Worm (Caenorhabditis elegans) whole organism, mixed stage, embryonic: ENCODE results near the gene srj-1.

Source experiments
- M03D4.4 ChIP-seq: sonication (generic microtip); optimal IDR thresholded peaks from 2 replicates; lab custom pipeline; 2017; ENCODE audit warnings: mild to moderate bottlenecking, missing genetic modification characterization, missing compliant biosample characterization
- bed-3 ChIP-seq: fragments of 200-800 bp; sonication (Bioruptor generic); optimal IDR thresholded peaks from 3 replicates; lab custom pipeline; 2018; ENCODE audit warnings: mild to moderate bottlenecking, missing genetic modification characterization, moderate library complexity, missing compliant biosample characterization
- blmp-1 ChIP-seq: fragments of 150-350 bp; optimal IDR thresholded peaks from 2 replicates; lab custom pipeline; 2014; ENCODE audit warnings: missing biosample characterization, missing genetic modification characterization
- ceh-39 ChIP-seq: fragments of 150-350 bp; optimal IDR thresholded peaks from 2 replicates; lab custom pipeline; 2014; ENCODE audit warnings: missing biosample characterization, missing genetic modification characterization
- ceh-43 ChIP-seq: fragments of 200-800 bp; sonication (Bioruptor generic); optimal IDR thresholded peaks from 2 replicates; lab custom pipeline; 2018; ENCODE audit warnings: mild to moderate bottlenecking, missing genetic modification characterization, moderate library complexity, missing compliant biosample characterization
- ces-1 ChIP-seq: fragments of 150-350 bp; optimal IDR thresholded peaks from 2 replicates; lab custom pipeline; 2014; ENCODE audit warnings: missing biosample characterization, missing genetic modification reagents, missing genetic modification characterization
- cnd-1 ChIP-seq: fragments of 200-800 bp; sonication (Bioruptor generic); optimal IDR thresholded peaks from 2 replicates; lab custom pipeline; 2018; ENCODE audit warnings: mild to moderate bottlenecking, missing genetic modification characterization, missing compliant biosample characterization
- drap-1 ChIP-seq: fragments of 200-800 bp; sonication (Bioruptor generic); optimal IDR thresholded peaks from 3 replicates; lab custom pipeline; 2018; ENCODE audit warnings: mild to moderate bottlenecking, missing genetic modification characterization, missing compliant biosample characterization
- elt-1 ChIP-seq: sonication (generic microtip); optimal IDR thresholded peaks from 2 replicates; lab custom pipeline; 2017; ENCODE audit warnings: missing genetic modification characterization, mild to moderate bottlenecking, missing compliant biosample characterization, antibody characterized with exemption, moderate library complexity, borderline replicate concordance; ENCODE audit not compliant: insufficient read depth
- elt-3 ChIP-seq: fragments of 150-350 bp; optimal IDR thresholded peaks from 2 replicates; lab custom pipeline; 2014; ENCODE audit warnings: missing biosample characterization, missing genetic modification characterization
- flh-1 ChIP-seq: fragments of 200-800 bp; sonication (Bioruptor generic); optimal IDR thresholded peaks from 2 replicates; lab custom pipeline; 2018; ENCODE audit warnings: mild to moderate bottlenecking, missing genetic modification characterization, moderate library complexity, missing compliant biosample characterization
- ham-2 ChIP-seq: fragments of 200-800 bp; sonication (Bioruptor generic); optimal IDR thresholded peaks from 2 replicates; lab custom pipeline; 2018; ENCODE audit warnings: mild to moderate bottlenecking, missing genetic modification characterization, missing compliant biosample characterization
- hlh-1 ChIP-seq: fragments of 150-350 bp; optimal IDR thresholded peaks from 2 replicates; lab custom pipeline; 2014; ENCODE audit warnings: missing biosample characterization, missing genetic modification reagents, missing genetic modification characterization
- lin-13 ChIP-seq: fragments of 150-350 bp; optimal IDR thresholded peaks from 2 replicates; lab custom pipeline; 2014; ENCODE audit warnings: missing biosample characterization, missing genetic modification characterization
- lin-32 ChIP-seq: fragments of 200-800 bp; sonication (Bioruptor generic); optimal IDR thresholded peaks from 2 replicates; lab custom pipeline; 2018; ENCODE audit warnings: mild to moderate bottlenecking, missing genetic modification characterization, missing compliant biosample characterization
- lsy-2 ChIP-seq: fragments of 150-350 bp; optimal IDR thresholded peaks from 2 replicates; lab custom pipeline; 2014; ENCODE audit warnings: missing biosample characterization, missing genetic modification characterization
- mep-1 ChIP-seq: fragments of 150-350 bp; optimal IDR thresholded peaks from 2 replicates; lab custom pipeline; 2017; ENCODE audit warnings: missing biosample characterization, missing genetic modification reagents, missing genetic modification characterization, inconsistent platforms
- mls-2 ChIP-seq: sonication (generic microtip); optimal IDR thresholded peaks from 2 replicates; lab custom pipeline; 2016; ENCODE audit warnings: mild to moderate bottlenecking, missing genetic modification characterization, moderate library complexity, missing compliant biosample characterization
- nhr-12 ChIP-seq: fragments of 150-350 bp; optimal IDR thresholded peaks from 2 replicates; lab custom pipeline; 2014; ENCODE audit warnings: missing biosample characterization, missing genetic modification characterization
- nhr-2 ChIP-seq: fragments of 150-350 bp; optimal IDR thresholded peaks from 2 replicates; lab custom pipeline; 2014; ENCODE audit warnings: missing biosample characterization, missing genetic modification characterization
- nhr-237 ChIP-seq: fragments of 150-350 bp; optimal IDR thresholded peaks from 2 replicates; lab custom pipeline; 2014; ENCODE audit warnings: missing biosample characterization, missing genetic modification characterization
- nhr-28 ChIP-seq: fragments of 150-350 bp; optimal IDR thresholded peaks from 2 replicates; lab custom pipeline; 2014; ENCODE audit warnings: missing biosample characterization, missing genetic modification characterization
- nhr-76 ChIP-seq: sonication (generic microtip); optimal IDR thresholded peaks from 2 replicates; lab custom pipeline; 2017; ENCODE audit warnings: missing biosample characterization, missing genetic modification characterization
- pha-4 ChIP-seq: fragments of 150-350 bp; optimal IDR thresholded peaks from 2 replicates; lab custom pipeline; 2018; ENCODE audit warnings: missing biosample characterization, missing genetic modification reagents, missing genetic modification characterization
- sem-2 ChIP-seq: fragments of 200-800 bp; sonication (Bioruptor generic); optimal IDR thresholded peaks from 2 replicates; lab custom pipeline; 2018; ENCODE audit warnings: mild to moderate bottlenecking, missing genetic modification characterization, missing compliant biosample characterization
- snpc-4 ChIP-seq: fragments of 150-350 bp; optimal IDR thresholded peaks from 2 replicates; lab custom pipeline; 2014; ENCODE audit warnings: missing biosample characterization, missing genetic modification characterization
- sptf-1 ChIP-seq: sonication (generic microtip); optimal IDR thresholded peaks from 2 replicates; lab custom pipeline; 2017; ENCODE audit warnings: mild to moderate bottlenecking, missing genetic modification characterization, moderate library complexity, missing compliant biosample characterization
- tbx-8 ChIP-seq: fragments of 200-800 bp; sonication (Bioruptor generic); optimal IDR thresholded peaks from 2 replicates; lab custom pipeline; 2018; ENCODE audit warnings: mild to moderate bottlenecking, missing genetic modification characterization, moderate library complexity, missing compliant biosample characterization
- unc-120 ChIP-seq: sonication (generic microtip); optimal IDR thresholded peaks from 2 replicates; lab custom pipeline; 2017; ENCODE audit warnings: missing genetic modification characterization, missing compliant biosample characterization; ENCODE audit not compliant: poor library complexity, severe bottlenecking
- unc-39 ChIP-seq: fragments of 150-350 bp; optimal IDR thresholded peaks from 2 replicates; lab custom pipeline; 2014; ENCODE audit warnings: missing biosample characterization, missing genetic modification characterization
- unc-62 ChIP-seq: fragments of 150-350 bp; optimal IDR thresholded peaks from 2 replicates; lab custom pipeline; 2014; ENCODE audit warnings: missing biosample characterization, missing genetic modification reagents, missing genetic modification characterization
- ztf-11 ChIP-seq: fragments of 150-350 bp; optimal IDR thresholded peaks from 2 replicates; lab custom pipeline; 2014; ENCODE audit warnings: missing biosample characterization, missing genetic modification characterization

Gene srj-1

DNA sequence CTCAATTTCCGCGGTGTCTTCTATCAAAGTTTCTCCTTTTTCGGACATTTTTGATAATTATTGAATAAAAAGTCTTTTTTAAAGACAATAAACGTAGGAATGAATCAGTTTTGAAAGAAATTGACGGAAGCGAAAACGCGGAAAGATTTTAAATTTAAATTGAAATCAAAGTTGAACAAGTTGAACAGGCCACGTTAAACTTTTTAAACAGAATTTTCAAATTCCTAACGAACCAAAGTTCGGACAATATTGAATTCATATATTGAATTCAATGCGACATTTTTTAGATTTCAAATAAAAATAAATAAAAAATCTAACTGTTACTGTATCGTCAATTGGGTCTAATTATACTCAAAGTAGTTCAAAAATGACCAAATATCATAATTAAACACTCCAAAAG lies 15.5 kb downstream of the srj-1 start, which contains the start of gene hdl-1:
TSS of gene hdl-1 (minus strand) at position 101 of the 400 bp plus-strand sequence.
- TF ChIP-seq M03D4.4 (tag; lab: Kevin White, UChicago) = no peak
- TF ChIP-seq nhr-76 (tag; lab: Kevin White, UChicago) = no peak
- no peak for TF ChIP-seq sem-2
- TF ChIP-seq lin-13 (tag; lab: Kevin White, UChicago) = no peak
- TF ChIP-seq unc-39 (tag; lab: Kevin White, UChicago) = no peak
- no peak for TF ChIP-seq sptf-1 (tag; lab: Kevin White, UChicago)
- no peak for TF ChIP-seq mls-2 (tag; lab: Kevin White, UChicago)
- TF ChIP-seq bed-3 = no peak
- no peak for TF ChIP-seq mep-1

ce11 chrIV:11945621-11946020 lies 19.6 kb downstream of the srj-1 start, which contains the start of gene ZK829.3:
ZK829.3 (minus strand) TSS chrIV:11945721.
- no peak for TF ChIP-seq nhr-2 (tag; lab: Kevin White, UChicago)
- TF ChIP-seq mls-2 (tag; lab: Kevin White, UChicago) = no peak
- TF ChIP-seq nhr-28 = no peak
- TF ChIP-seq ztf-11 (tag; lab: Kevin White, UChicago) = no peak
- TF ChIP-seq tbx-8 (GFP tag; lab: Kevin White, UChicago) = no peak
- TF ChIP-seq snpc-4 (tag; lab: Kevin White, UChicago) = no peak
- no peak for TF ChIP-seq sem-2
- TF ChIP-seq hlh-1 (tag; lab: Kevin White, UChicago) = no peak
- no peak for TF ChIP-seq elt-3 (tag; lab: Kevin White, UChicago)
- TF ChIP-seq lsy-2 (tag; lab: Kevin White, UChicago) = no peak
- no peak for TF ChIP-seq ceh-43 (GFP tag; lab: Kevin White, UChicago)
- TF ChIP-seq ham-2 (GFP tag; lab: Kevin White, UChicago) = no peak
- no peak for TF ChIP-seq blmp-1 (tag; lab: Kevin White, UChicago)
- no peak for TF ChIP-seq mep-1
- no peak for TF ChIP-seq nhr-12
- no peak for TF ChIP-seq ces-1 (GFP tag; lab: Kevin White, UChicago)

DNA sequence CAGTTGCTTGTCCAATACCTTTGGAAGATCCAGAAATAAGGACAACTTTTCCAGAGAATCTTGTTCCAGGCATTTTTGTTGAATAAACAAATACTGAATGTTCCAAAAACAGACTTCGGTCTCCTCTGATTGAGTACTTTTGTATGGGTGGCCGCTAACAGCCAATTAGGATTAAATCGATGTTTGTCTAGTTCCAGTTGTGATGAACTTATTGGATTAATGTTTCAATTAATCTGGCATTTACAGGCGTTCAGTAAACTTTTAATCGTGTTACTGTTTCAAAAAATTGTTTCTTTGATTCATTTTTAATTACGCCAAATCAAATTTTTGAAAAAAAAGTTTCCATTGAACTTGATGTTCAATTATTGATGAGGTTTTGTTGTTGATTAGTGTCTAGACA lies 22.9 kb downstream of the srj-1 start, which contains the start of gene ZK829.1:
TSS of gene ZK829.1 (minus strand) at position 101 of the 400 bp plus-strand sequence.
- TF ChIP-seq blmp-1 (tag; lab: Kevin White, UChicago) = no peak
- TF ChIP-seq unc-120 = no peak

DNA sequence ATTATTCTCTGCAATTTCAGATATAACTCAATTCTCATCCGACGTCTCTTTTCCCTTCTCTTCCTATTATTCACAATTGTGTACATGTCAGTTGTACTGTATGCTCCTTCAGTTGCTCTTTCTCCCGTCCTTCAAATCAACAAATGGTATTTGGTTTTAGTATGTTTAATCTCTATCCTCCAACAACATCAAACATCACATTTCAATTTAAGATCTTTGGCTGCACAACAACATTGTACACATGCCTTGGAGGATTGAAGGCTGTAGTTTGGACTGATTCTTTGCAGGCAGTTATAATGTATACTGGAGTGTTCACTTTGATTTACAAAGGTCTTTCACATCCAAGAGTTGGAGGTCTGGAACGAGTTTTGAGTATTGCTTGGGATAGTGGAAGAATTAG lies 26.7 kb downstream of the srj-1 start:
- no peak for TF ChIP-seq sptf-1 (tag; lab: Kevin White, UChicago)
- TF ChIP-seq ces-1 (GFP tag; lab: Kevin White, UChicago) = no peak
- TF ChIP-seq nhr-2 (tag; lab: Kevin White, UChicago) = no peak
- no peak for TF ChIP-seq unc-62 (GFP tag; lab: Kevin White, UChicago)
- no peak for TF ChIP-seq ceh-43 (GFP tag; lab: Kevin White, UChicago)
- no peak for TF ChIP-seq blmp-1 (tag; lab: Kevin White, UChicago)
- TF ChIP-seq M03D4.4 (tag; lab: Kevin White, UChicago) = no peak
- no peak for TF ChIP-seq snpc-4 (tag; lab: Kevin White, UChicago)

ce11 chrIV:11937087-11937486 lies 28.1 kb downstream of the srj-1 start, which contains the start of gene slc-5A12:
slc-5A12 (plus strand) TSS chrIV:11937419.
- TF ChIP-seq lsy-2 (tag; lab: Kevin White, UChicago) = no peak
- no peak for TF ChIP-seq snpc-4 (tag; lab: Kevin White, UChicago)
- no peak for TF ChIP-seq bed-3
- TF ChIP-seq unc-62 (GFP tag; lab: Kevin White, UChicago) = no peak
- TF ChIP-seq drap-1 (GFP tag; lab: Kevin White, UChicago) = no peak
- no peak for TF ChIP-seq elt-1 (tag; lab: Kevin White, UChicago)
- no peak for TF ChIP-seq lin-32 (GFP tag; lab: Kevin White, UChicago)
- TF ChIP-seq, all 35 proteins: peak for 0

DNA sequence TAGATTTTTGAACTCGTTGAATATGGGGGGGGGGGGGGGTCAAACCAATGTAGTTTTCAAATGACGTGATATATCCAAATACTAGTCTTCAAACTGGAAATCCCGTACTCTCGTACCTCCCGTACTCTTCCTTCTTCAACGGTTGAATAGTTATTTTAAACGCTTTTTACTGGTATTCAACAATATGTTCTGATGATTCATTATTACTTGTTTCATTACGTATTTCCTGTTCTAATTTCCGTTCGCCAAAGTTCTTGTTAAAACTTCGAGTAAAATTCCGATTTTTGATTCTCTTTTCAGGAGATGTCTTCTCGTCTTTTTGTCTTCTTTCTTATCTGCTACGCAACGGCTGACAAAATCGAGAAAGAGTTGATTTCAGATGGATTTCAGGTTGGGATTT lies 34.7 kb downstream of the srj-1 start, which contains the start of gene nhx-9:
TSS of gene nhx-9 (plus strand) at position 301 of the 400 bp plus-strand sequence.
- TF ChIP-seq lin-13 (tag; lab: Kevin White, UChicago) = no peak
- TF ChIP-seq cnd-1 = no peak
- no peak for TF ChIP-seq M03D4.4 (tag; lab: Kevin White, UChicago)
- no peak for TF ChIP-seq ces-1 (GFP tag; lab: Kevin White, UChicago)
- TF ChIP-seq ceh-43 (GFP tag; lab: Kevin White, UChicago) = no peak
- TF ChIP-seq mls-2 (tag; lab: Kevin White, UChicago) = no peak
- TF ChIP-seq blmp-1 (tag; lab: Kevin White, UChicago) = no peak
- TF ChIP-seq unc-62 (GFP tag; lab: Kevin White, UChicago) = no peak
- no peak for TF ChIP-seq nhr-12
- no peak for TF ChIP-seq elt-3 (tag; lab: Kevin White, UChicago)
- no peak for TF ChIP-seq unc-120
- no peak for TF ChIP-seq nhr-76 (tag; lab: Kevin White, UChicago)
- TF ChIP-seq pha-4 (tag; lab: Kevin White, UChicago) = no peak
- TF ChIP-seq snpc-4 (tag; lab: Kevin White, UChicago) = no peak
- TF ChIP-seq nhr-28 = no peak
- TF ChIP-seq ceh-39 (tag; lab: Kevin White, UChicago) = no peak
- TF ChIP-seq flh-1 (GFP tag; lab: Kevin White, UChicago) = no peak
- TF ChIP-seq nhr-2 (tag; lab: Kevin White, UChicago) = no peak
- no peak for TF ChIP-seq nhr-237
